Worm (Caenorhabditis elegans) whole organism, early embryonic: ENCODE data around the gene acs-1.

ENCODE experiments used
- ama-1 ChIP-seq: fragments of 150-350 bp; optimal IDR thresholded peaks from 2 replicates; lab custom pipeline; 2014
- ceh-13 ChIP-seq: fragments of 200-800 bp; sonication (Bioruptor generic); optimal IDR thresholded peaks from 2 replicates; lab custom pipeline; 2018; ENCODE audit warnings: mild to moderate bottlenecking, missing genetic modification characterization, missing compliant biosample characterization
- ceh-36 ChIP-seq: sonication (generic microtip); optimal IDR thresholded peaks from 2 replicates; lab custom pipeline; 2016; ENCODE audit warnings: missing genetic modification characterization, inconsistent platforms, missing compliant biosample characterization
- hmg-4 ChIP-seq: fragments of 200-800 bp; sonication (Bioruptor generic); optimal IDR thresholded peaks from 2 replicates; lab custom pipeline; 2018; ENCODE audit warnings: mild to moderate bottlenecking, missing genetic modification characterization, missing compliant biosample characterization
- pes-1 ChIP-seq: fragments of 200-800 bp; sonication (Bioruptor generic); IDR thresholded peaks from 2 replicates; pipeline ENCODE4 v1.3.6; 2022; ENCODE audit warnings: missing genetic modification reagents, missing genetic modification characterization, missing compliant biosample characterization
- tbx-37 ChIP-seq: fragments of 200-800 bp; sonication (Bioruptor generic); conservative IDR thresholded peaks from 2 replicates; pipeline ENCODE4 v1.3.6; 2022; ENCODE audit warnings: missing genetic modification reagents, missing genetic modification characterization, missing compliant biosample characterization

DNA sequence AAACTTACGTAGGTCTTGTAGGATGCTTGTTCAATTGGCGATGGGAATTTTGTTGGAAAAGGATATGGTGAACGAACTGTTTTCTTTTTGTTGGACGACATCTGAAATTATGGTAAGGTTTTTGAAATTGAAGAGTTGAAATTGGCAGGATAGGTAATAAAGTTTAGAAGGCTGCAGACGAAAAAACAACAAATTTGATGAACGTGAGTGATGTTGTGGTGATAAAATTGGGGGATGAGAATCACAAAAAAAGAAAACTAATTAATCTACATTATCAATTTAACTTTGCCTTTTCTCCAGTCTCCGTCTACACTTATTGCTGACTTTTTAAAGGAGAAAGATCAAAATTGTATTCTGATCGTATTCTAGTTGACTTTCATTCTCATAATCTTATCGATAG, 31.0 kb upstream of the acs-1 start, which contains the start of gene cpt-6:
- TF ChIP-seq hmg-4 (GFP tag; lab: Kevin White, UChicago) (no peak), ama-1 (lab: Kevin White, UChicago) (no peak), ceh-36 (tag; lab: Kevin White, UChicago) (no peak), pes-1 (GFP tag; lab: Robert Waterston, UW) (no peak), ceh-13 (GFP tag; lab: Kevin White, UChicago) (no peak), tbx-37 (no peak)
